Worm (Caenorhabditis elegans) whole organism, L3 larva: ENCODE data around the gene Y43F8C.7.

Source experiments
- R02D3.7 ChIP-seq: fragments of 150-350 bp; optimal IDR thresholded peaks from 2 replicates; lab custom pipeline; 2014; ENCODE audit warnings: missing biosample characterization, missing genetic modification characterization
- ama-1 ChIP-seq: fragments of 150-350 bp; optimal IDR thresholded peaks from 2 replicates; lab custom pipeline; 2018
- ceh-28 ChIP-seq: fragments of 150-350 bp; optimal IDR thresholded peaks from 2 replicates; lab custom pipeline; 2014; ENCODE audit warnings: missing biosample characterization, missing genetic modification reagents, missing genetic modification characterization
- ceh-82 ChIP-seq: fragments of 150-350 bp; optimal IDR thresholded peaks from 2 replicates; lab custom pipeline; 2014; ENCODE audit warnings: missing biosample characterization, missing genetic modification characterization
- ceh-9 ChIP-seq: sonication (generic microtip); optimal IDR thresholded peaks from 2 replicates; lab custom pipeline; 2018; ENCODE audit warnings: missing biosample characterization, missing genetic modification characterization
- egl-27 ChIP-seq: sonication (generic microtip); optimal IDR thresholded peaks from 4 replicates; lab custom pipeline; 2017; ENCODE audit warnings: missing biosample characterization, missing genetic modification reagents, missing genetic modification characterization
- egl-5 ChIP-seq: fragments of 150-350 bp; optimal IDR thresholded peaks from 2 replicates; lab custom pipeline; 2017; ENCODE audit warnings: missing biosample characterization, missing genetic modification reagents, missing genetic modification characterization, inconsistent platforms
- elt-1 ChIP-seq: fragments of 150-350 bp; optimal IDR thresholded peaks from 2 replicates; lab custom pipeline; 2014; ENCODE audit warnings: missing biosample characterization, missing genetic modification characterization
- elt-3 ChIP-seq, 3 experiments: fragments of 150-350 bp in 1 of 3; sonication (generic microtip) in 2 of 3; optimal IDR thresholded peaks; 2 replicates in 2 of 3; 4 replicates in 1 of 3; lab custom pipeline; 2014 to 2017; ENCODE audit warnings: missing biosample characterization in 3 of 3, missing genetic modification characterization in 3 of 3
- eor-1 ChIP-seq, 2 experiments: fragments of 150-350 bp; optimal IDR thresholded peaks; 2 replicates each; lab custom pipeline; 2014 to 2018; ENCODE audit warnings: missing biosample characterization in 2 of 2, missing genetic modification characterization in 2 of 2
- hmg-11 ChIP-seq: sonication (generic microtip); optimal IDR thresholded peaks from 2 replicates; lab custom pipeline; 2016; ENCODE audit warnings: missing genetic modification characterization, missing compliant biosample characterization
- jun-1 ChIP-seq: fragments of 150-350 bp; optimal IDR thresholded peaks from 2 replicates; lab custom pipeline; 2014; ENCODE audit warnings: missing biosample characterization, missing genetic modification reagents, missing genetic modification characterization
- lin-15B ChIP-seq: fragments of 150-350 bp; optimal IDR thresholded peaks from 2 replicates; lab custom pipeline; 2014; ENCODE audit warnings: missing biosample characterization, missing genetic modification characterization
- lin-39 ChIP-seq: fragments of 150-350 bp; optimal IDR thresholded peaks from 2 replicates; lab custom pipeline; 2018; ENCODE audit warnings: missing biosample characterization, missing genetic modification reagents, missing genetic modification characterization
- mdl-1 ChIP-seq: fragments of 150-350 bp; optimal IDR thresholded peaks from 2 replicates; lab custom pipeline; 2014; ENCODE audit warnings: missing biosample characterization, missing genetic modification characterization
- mml-1 ChIP-seq: fragments of 150-350 bp; sonication (generic microtip); optimal IDR thresholded peaks from 3 replicates; lab custom pipeline; 2014; ENCODE audit warnings: missing biosample characterization, missing genetic modification characterization
- nfya-1 ChIP-seq: sonication (generic microtip); optimal IDR thresholded peaks from 2 replicates; lab custom pipeline; 2017; ENCODE audit warnings: missing genetic modification characterization, mild to moderate bottlenecking, missing compliant biosample characterization, antibody characterized with exemption, moderate library complexity; ENCODE audit not compliant: insufficient read depth
- nhr-11 ChIP-seq: fragments of 150-350 bp; optimal IDR thresholded peaks from 2 replicates; lab custom pipeline; 2014; ENCODE audit warnings: missing biosample characterization, missing genetic modification characterization
- nhr-23 ChIP-seq: fragments of 150-350 bp; optimal IDR thresholded peaks from 2 replicates; lab custom pipeline; 2014; ENCODE audit warnings: missing biosample characterization, missing genetic modification reagents, missing genetic modification characterization
- nhr-237 ChIP-seq: fragments of 150-350 bp; optimal IDR thresholded peaks from 2 replicates; lab custom pipeline; 2014; ENCODE audit warnings: missing biosample characterization, missing genetic modification characterization
- nhr-25 ChIP-seq: sonication (generic microtip); optimal IDR thresholded peaks from 2 replicates; lab custom pipeline; 2017; ENCODE audit warnings: missing biosample characterization, missing genetic modification characterization
- nhr-28 ChIP-seq: fragments of 150-350 bp; optimal IDR thresholded peaks from 2 replicates; lab custom pipeline; 2014; ENCODE audit warnings: missing biosample characterization, missing genetic modification characterization
- nhr-43 ChIP-seq: sonication (generic microtip); optimal IDR thresholded peaks from 2 replicates; lab custom pipeline; 2016; ENCODE audit warnings: mild to moderate bottlenecking, missing genetic modification characterization, missing compliant biosample characterization; ENCODE audit not compliant: poor library complexity, severe bottlenecking
- nhr-67 ChIP-seq: fragments of 150-350 bp; optimal IDR thresholded peaks from 2 replicates; lab custom pipeline; 2014; ENCODE audit warnings: missing biosample characterization, missing genetic modification characterization
- nhr-76 ChIP-seq: fragments of 150-350 bp; sonication (generic microtip); optimal IDR thresholded peaks from 5 replicates; lab custom pipeline; 2014; ENCODE audit warnings: missing biosample characterization, missing genetic modification characterization
- nhr-77 ChIP-seq: fragments of 150-350 bp; optimal IDR thresholded peaks from 2 replicates; lab custom pipeline; 2014; ENCODE audit warnings: missing biosample characterization, missing genetic modification characterization
- pha-4 ChIP-seq: fragments of 150-350 bp; optimal IDR thresholded peaks from 2 replicates; lab custom pipeline; 2014; ENCODE audit warnings: missing biosample characterization, missing genetic modification reagents, missing genetic modification characterization
- snpc-4 ChIP-seq: fragments of 150-350 bp; optimal IDR thresholded peaks from 2 replicates; lab custom pipeline; 2014; ENCODE audit warnings: missing biosample characterization, missing genetic modification characterization
- tbx-2 ChIP-seq: sonication (generic microtip); optimal IDR thresholded peaks from 2 replicates; lab custom pipeline; 2016; ENCODE audit warnings: mild to moderate bottlenecking, missing genetic modification characterization, missing compliant biosample characterization
- unc-39 ChIP-seq: sonication (generic microtip); optimal IDR thresholded peaks from 4 replicates; lab custom pipeline; 2017; ENCODE audit warnings: missing biosample characterization, missing genetic modification characterization
- unc-62 ChIP-seq: fragments of 150-350 bp; sonication (generic microtip); optimal IDR thresholded peaks from 4 replicates; lab custom pipeline; 2014; ENCODE audit warnings: missing biosample characterization, missing genetic modification reagents, missing genetic modification characterization
- zag-1 ChIP-seq: fragments of 150-350 bp; optimal IDR thresholded peaks from 2 replicates; lab custom pipeline; 2014; ENCODE audit warnings: missing biosample characterization, missing genetic modification characterization
- ztf-11 ChIP-seq: fragments of 150-350 bp; optimal IDR thresholded peaks from 2 replicates; lab custom pipeline; 2014; ENCODE audit warnings: missing biosample characterization, missing genetic modification characterization
- ztf-4 ChIP-seq: fragments of 150-350 bp; optimal IDR thresholded peaks from 2 replicates; lab custom pipeline; 2014; ENCODE audit warnings: missing biosample characterization, missing genetic modification characterization

Y43F8C.7 gene

ce11 chrV:19620098-19620497 is 23.7 kb downstream of the Y43F8C.7 start:
- TF ChIP-seq ztf-11 = no peak
- peak; percentile 52 for TF ChIP-seq nfya-1
- peak; percentile 34 for TF ChIP-seq egl-5 (tag; lab: Kevin White, UChicago)
- TF ChIP-seq nhr-237 (tag; lab: Kevin White, UChicago) = no peak
- TF ChIP-seq lin-15B (tag; lab: Kevin White, UChicago) = no peak
- peak; percentile 62 for TF ChIP-seq hmg-11 (tag; lab: Kevin White, UChicago)
- TF ChIP-seq pha-4 (tag; lab: Kevin White, UChicago) = peak; percentile 35
- TF ChIP-seq lin-39 (tag; lab: Kevin White, UChicago) = peak; percentile 0

DNA sequence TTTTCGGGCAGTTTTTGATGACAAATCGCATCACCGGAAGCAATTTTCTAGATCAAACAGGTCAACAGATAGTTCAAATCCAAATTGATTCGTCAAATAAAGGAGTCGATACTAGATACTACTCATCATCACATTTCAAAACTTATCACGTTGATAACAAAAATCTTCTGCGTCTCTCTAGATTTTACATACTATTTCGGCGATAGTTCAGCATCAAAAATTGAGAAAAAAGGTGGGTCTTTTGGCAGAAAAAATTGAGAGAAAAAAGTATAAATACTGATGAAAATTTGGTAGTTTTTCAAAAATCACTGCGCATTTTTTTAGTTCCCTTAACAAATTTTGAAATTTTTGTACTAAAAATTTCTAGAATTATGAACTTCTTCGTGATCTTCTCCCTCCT is 30.7 kb downstream of the Y43F8C.7 start, which contains the start of gene nlp-26:
Gene nlp-26, plus strand, starts transcription at position 301 of the 400 bp plus-strand sequence.
- peak; percentile 13 for TF ChIP-seq nhr-43 (tag; lab: Kevin White, UChicago)
- TF ChIP-seq elt-1 = no peak
- TF ChIP-seq, all 47 proteins: peak for 1

- TF ChIP-seq ceh-9 (no peak), snpc-4 (tag; lab: Kevin White, UChicago) (no peak), nfya-1 (peak; percentile 25), egl-5 (tag; lab: Kevin White, UChicago) (no peak), tbx-2 (tag; lab: Kevin White, UChicago) (no peak), eor-1 (tag; optimal IDR thresholded peaks at IDR 0.05; lab: Kevin White, UChicago) (no peak), nhr-67 (no peak), nhr-23 (peak; percentile 60), nhr-28 (tag; lab: Kevin White, UChicago) (no peak), unc-39 (tag; lab: Kevin White, UChicago) (no peak), egl-27 (tag; lab: Kevin White, UChicago) (no peak), jun-1 (no peak), ama-1 (peak; percentile 80), nhr-43 (tag; lab: Kevin White, UChicago) (peak; percentile 59)
Measured at ce11 chrV:19611675-19612345, 32.0 kb downstream of the Y43F8C.7 start.

DNA sequence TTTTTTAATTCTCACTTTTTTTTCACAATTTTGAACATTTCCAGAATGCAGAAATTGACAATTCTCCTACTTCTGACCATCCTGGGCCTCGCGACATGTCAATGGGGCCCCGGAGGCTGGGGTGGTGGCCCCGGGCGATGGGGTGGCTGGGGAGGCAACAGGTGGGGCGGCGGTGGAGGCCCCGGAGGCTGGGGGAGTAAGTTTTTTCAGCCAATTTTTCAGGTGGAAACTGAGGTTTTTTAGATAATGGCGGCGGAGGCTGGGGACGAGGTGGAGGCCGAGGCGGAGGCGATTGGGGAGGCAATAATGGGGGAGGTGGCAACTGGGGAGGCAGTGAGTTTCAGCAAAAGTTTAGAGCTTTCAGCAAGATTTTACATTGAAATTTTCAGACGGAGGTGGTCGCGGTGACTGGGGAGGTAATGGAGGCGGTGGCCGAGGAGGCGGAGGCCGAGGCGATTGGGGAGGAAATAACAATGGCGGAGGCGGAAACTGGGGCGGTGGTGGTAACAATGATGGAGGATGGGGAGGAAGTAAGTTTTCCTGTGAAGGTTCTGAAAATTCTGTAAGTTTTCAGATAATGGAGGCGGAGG is 33.6 kb downstream of the Y43F8C.7 start:
- TF ChIP-seq jun-1 = no peak
- TF ChIP-seq ztf-4 = peak; percentile 23

DNA sequence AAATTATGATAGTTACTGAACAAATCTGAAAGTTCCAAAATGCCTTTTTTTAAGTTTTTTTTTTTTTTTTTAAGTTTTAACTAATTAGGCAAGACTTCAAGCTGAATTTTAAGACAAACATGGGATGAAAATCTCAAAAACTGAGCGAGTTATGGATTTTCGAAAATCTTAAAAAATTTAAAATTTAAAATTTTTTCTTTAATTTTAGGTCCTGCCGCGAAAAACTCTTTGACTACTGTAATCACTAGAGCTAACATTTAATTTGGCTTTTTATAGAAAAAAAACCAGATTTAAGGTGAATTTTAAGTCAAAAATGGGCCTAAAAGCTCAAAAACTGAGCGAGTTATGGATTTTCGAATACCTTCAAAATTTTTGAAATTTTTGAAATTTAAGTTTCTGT is 34.6 kb downstream of the Y43F8C.7 start, which contains the start of gene grsp-1:
Gene grsp-1, plus strand, starts transcription at position 301 of the 400 bp plus-strand sequence.
- TF ChIP-seq mdl-1 (no peak), nhr-25 (no peak), snpc-4 (tag; lab: Kevin White, UChicago) (no peak), mml-1 (no peak), elt-1 (no peak)

- TF ChIP-seq nhr-43 (tag; lab: Kevin White, UChicago) (peak; percentile 1), nhr-11 (no peak), nhr-25 (peak; percentile 2), mml-1 (no peak), unc-62 (GFP tag; lab: Kevin White, UChicago) (no peak), egl-27 (tag; lab: Kevin White, UChicago) (no peak), egl-5 (tag; lab: Kevin White, UChicago) (no peak), lin-15B (tag; lab: Kevin White, UChicago) (no peak), ceh-82 (tag; lab: Kevin White, UChicago) (no peak), nhr-77 (tag; lab: Kevin White, UChicago) (no peak), ceh-28 (no peak), eor-1 (tag; optimal IDR thresholded peaks at IDR 0.05; lab: Kevin White, UChicago) (no peak), zag-1 (tag; lab: Kevin White, UChicago) (no peak), ztf-11 (no peak), R02D3.7 (tag; lab: Kevin White, UChicago) (no peak), ztf-4 (no peak), nhr-23 (peak; percentile 46), nhr-76 (tag; lab: Kevin White, UChicago) (no peak), jun-1 (no peak), elt-3 (tag; optimal IDR thresholded peaks at IDR 0.05; lab: Kevin White, UChicago) (peak in 1 of 3 experiments; percentile 66)
Measured at ce11 chrV:19608665-19609064, 35.2 kb downstream of the Y43F8C.7 start.
